Worm (Caenorhabditis elegans): ENCODE data around the gene F56D6.11.
A peak's percentile ranks its signal among the peaks of the same experiment; 100 is the strongest.

Gene F56D6.11

ce11 chrIV:3894770-3895169 lies 11.5 kb downstream of the F56D6.11 start, which contains the start of gene dct-8 (continued):
- TF ChIP-seq egl-43 (GFP tag; IDR thresholded peaks at IDR 0.05) = no peak
- no peak for TF ChIP-seq fkh-10 (GFP tag; optimal IDR thresholded peaks at IDR 0.05)
- TF ChIP-seq dpl-1 (GFP tag; optimal IDR thresholded peaks at IDR 0.05) = no peak

- TF ChIP-seq unc-62 (GFP tag; optimal IDR thresholded peaks at IDR 0.05 in 1 of 2) (peak in 1 of 2 experiments; percentile 74), unc-62 (tag; optimal IDR thresholded peaks at IDR 0.05) (no peak), nhr-102 (tag; optimal IDR thresholded peaks at IDR 0.05) (no peak)
Measured at ce11 chrIV:3894004-3894480, 12.3 kb downstream of the F56D6.11 start, which contains the start of gene F56D6.8. F56D6.8 (minus strand) TSS chrIV:3894430.

ce11 chrIV:3892027-3892426 lies 14.3 kb downstream of the F56D6.11 start, which contains the start of gene F56D6.9:
F56D6.9 (plus strand) TSS chrIV:3892327.
- TF ChIP-seq spr-1 (tag; optimal IDR thresholded peaks at IDR 0.05) = no peak
- TF ChIP-seq dmd-9 (GFP tag; IDR thresholded peaks at IDR 0.05) = no peak
- no peak for TF ChIP-seq unc-130 (GFP tag; optimal IDR thresholded peaks at IDR 0.05)
- TF ChIP-seq unc-39 (tag; optimal IDR thresholded peaks at IDR 0.05) = no peak
- TF ChIP-seq Y5F2A.4 (GFP tag; optimal IDR thresholded peaks at IDR 0.05) = no peak
- no peak for TF ChIP-seq php-3 (GFP tag; IDR thresholded peaks at IDR 0.05)
- TF ChIP-seq nhr-28 (tag; optimal IDR thresholded peaks at IDR 0.05) = no peak
- TF ChIP-seq nhr-41 (GFP tag; IDR thresholded peaks at IDR 0.05) = no peak
- no peak for TF ChIP-seq lim-7 (GFP tag; IDR thresholded peaks at IDR 0.05)
- TF ChIP-seq ctbp-1 (GFP tag; IDR thresholded peaks at IDR 0.05) = no peak
- no peak for TF ChIP-seq ceh-82 (tag; optimal IDR thresholded peaks at IDR 0.05)
- TF ChIP-seq madf-5 (GFP tag; IDR thresholded peaks at IDR 0.05) = no peak
- no peak for TF ChIP-seq lin-13 (GFP tag; optimal IDR thresholded peaks at IDR 0.05)
- no peak for TF ChIP-seq zag-1 (tag; optimal IDR thresholded peaks at IDR 0.05)
- no peak for TF ChIP-seq pqm-1 (tag; optimal IDR thresholded peaks at IDR 0.05)
- TF ChIP-seq D1046.2 (GFP tag; IDR thresholded peaks at IDR 0.05) = no peak
- TF ChIP-seq madf-9 (GFP tag; conservative IDR thresholded peaks at IDR 0.05) = no peak

ce11 chrIV:3888963-3889362 lies 17.3 kb downstream of the F56D6.11 start, which contains the start of gene oac-21:
oac-21 (plus strand) TSS chrIV:3889263.
- TF ChIP-seq ztf-11 (tag; optimal IDR thresholded peaks at IDR 0.05) (no peak), dmd-8 (GFP tag; IDR thresholded peaks at IDR 0.05) (no peak)

ce11 chrIV:3885369-3885768 lies 20.9 kb downstream of the F56D6.11 start, which contains the start of gene oac-22:
oac-22 (plus strand) TSS chrIV:3885669.
- no peak for TF ChIP-seq T20F7.1 (GFP tag; optimal IDR thresholded peaks at IDR 0.05)
- TF ChIP-seq ZK546.5 (tag; optimal IDR thresholded peaks at IDR 0.05) = no peak
- TF ChIP-seq rbr-2 (tag; optimal IDR thresholded peaks at IDR 0.05) = no peak
- no peak for TF ChIP-seq daf-8 (GFP tag; IDR thresholded peaks at IDR 0.05)
- no peak for TF ChIP-seq ztf-7 (tag; optimal IDR thresholded peaks at IDR 0.05)
- no peak for TF ChIP-seq lin-38 (GFP tag; IDR thresholded peaks at IDR 0.05)
- no peak for TF ChIP-seq fos-1 (tag; optimal IDR thresholded peaks at IDR 0.05)
- no peak for TF ChIP-seq Y5F2A.4 (GFP tag; optimal IDR thresholded peaks at IDR 0.05)
- no peak for TF ChIP-seq ZK337.2 (GFP tag; IDR thresholded peaks at IDR 0.05)

ce11 chrIV:3881119-3881518 lies 25.2 kb downstream of the F56D6.11 start, which contains the start of the genes F37C4.8 and oac-23:
F37C4.8 (minus strand) TSS chrIV:3881219.
oac-23 (plus strand) TSS chrIV:3881441.
- no peak for TF ChIP-seq F26F4.8 (GFP tag; conservative IDR thresholded peaks at IDR 0.05)
- no peak for TF ChIP-seq unc-39 (tag; optimal IDR thresholded peaks at IDR 0.05)
- TF ChIP-seq aha-1 (tag) = peak; percentile 32
- no peak for TF ChIP-seq mdt-29 (GFP tag; IDR thresholded peaks at IDR 0.05)
- no peak for TF ChIP-seq tag-97 (GFP tag; IDR thresholded peaks at IDR 0.05)
